Fruit fly (Drosophila melanogaster): ENCODE results near the gene SP.

DNA sequence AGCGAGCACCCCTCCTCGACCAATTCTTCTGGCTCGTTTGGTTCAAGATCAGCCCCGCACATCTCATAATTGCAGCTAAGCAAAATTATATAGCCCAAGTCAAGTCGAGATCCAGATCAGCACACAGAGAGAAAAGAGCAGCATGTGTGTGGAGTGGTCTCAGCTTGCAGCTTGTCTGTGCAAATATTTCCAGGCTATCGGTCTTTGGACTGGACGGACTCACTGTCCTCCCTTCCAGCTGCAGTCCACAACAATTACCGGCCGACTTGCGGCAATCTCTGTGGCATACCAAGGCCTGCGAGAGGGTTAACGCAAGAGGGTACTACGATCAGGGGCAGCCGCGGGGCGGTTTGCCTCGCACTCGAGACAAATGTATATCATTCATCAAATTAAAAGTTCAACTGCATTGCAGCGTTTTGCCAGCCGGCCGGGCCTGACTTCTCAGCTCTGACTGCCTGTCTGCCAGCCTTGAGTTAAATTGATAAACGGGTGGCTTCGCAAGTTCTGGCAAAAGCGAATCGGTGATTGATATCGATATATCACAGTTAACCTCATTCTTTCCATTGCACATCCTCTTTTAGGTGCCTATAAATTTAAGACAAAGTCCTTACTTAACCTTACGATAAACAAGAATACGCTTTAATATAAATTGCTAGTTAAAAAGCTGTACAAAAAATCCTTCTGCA, 45.9 kb upstream of the SP start:
- no peak for TF ChIP-seq psq (optimal IDR thresholded peaks at IDR 0.05)
- no peak for TF ChIP-seq usp (GFP tag; optimal IDR thresholded peaks at IDR 0.05)
- no peak for TF ChIP-seq EcR (GFP tag; optimal IDR thresholded peaks at IDR 0.05)
- peak; percentile 79 for TF ChIP-seq Dll (optimal IDR thresholded peaks at IDR 0.05)
